Fruit fly (Drosophila melanogaster) whole organism, embryonic: Measurements from ENCODE around the gene CG12398.

Experiments used
- ATbp ChIP-seq: fragments of 200-800 bp; sonication (Bioruptor generic); optimal IDR thresholded peaks from 2 replicates; lab custom pipeline; 2017; ENCODE audit warnings: missing biosample characterization, mild to moderate bottlenecking, missing genetic modification characterization, missing genetic modification reagents
- Ada2b ChIP-seq: fragments of 200-800 bp; sonication (Bioruptor generic); IDR thresholded peaks from 2 replicates; pipeline ENCODE4 v1.3.6; 2022; ENCODE audit warnings: missing biosample characterization, missing genetic modification characterization
- CG10274 ChIP-seq: fragments of 200-800 bp; sonication (Bioruptor generic); optimal IDR thresholded peaks from 3 replicates; lab custom pipeline; 2017; ENCODE audit warnings: missing biosample characterization, mild to moderate bottlenecking, missing genetic modification characterization
- CG12744 ChIP-seq: fragments of 200-800 bp; sonication (Bioruptor generic); optimal IDR thresholded peaks from 2 replicates; lab custom pipeline; 2016; ENCODE audit warnings: missing biosample characterization, missing genetic modification characterization
- CG14710 ChIP-seq: fragments of 200-800 bp; sonication (Bioruptor generic); optimal IDR thresholded peaks from 3 replicates; lab custom pipeline; 2019; ENCODE audit warnings: missing biosample characterization, mild to moderate bottlenecking, missing genetic modification characterization, moderate library complexity
- CG15269 ChIP-seq: fragments of 200-800 bp; sonication (Bioruptor generic); optimal IDR thresholded peaks from 2 replicates; lab custom pipeline; 2018; ENCODE audit warnings: missing biosample characterization, mild to moderate bottlenecking, missing genetic modification characterization, moderate library complexity
- CG15479 ChIP-seq: fragments of 200-800 bp; sonication (Bioruptor generic); optimal IDR thresholded peaks from 3 replicates; lab custom pipeline; 2019; ENCODE audit warnings: missing biosample characterization, mild to moderate bottlenecking, missing genetic modification characterization, moderate library complexity
- CG2116 ChIP-seq: fragments of 200-800 bp; sonication (Bioruptor generic); optimal IDR thresholded peaks from 3 replicates; lab custom pipeline; 2018; ENCODE audit warnings: missing biosample characterization, mild to moderate bottlenecking, missing genetic modification characterization
- CG32532 ChIP-seq: fragments of 200-800 bp; sonication (Bioruptor generic); IDR thresholded peaks from 2 replicates; pipeline ENCODE4 v1.3.6; 2022; ENCODE audit warnings: missing biosample characterization, missing genetic modification characterization
- CG32772 ChIP-seq: fragments of 200-800 bp; sonication (Bioruptor generic); IDR thresholded peaks from 2 replicates; pipeline ENCODE4 v1.3.6; 2022; ENCODE audit warnings: missing biosample characterization, missing genetic modification characterization
- CG3995 ChIP-seq: fragments of 200-800 bp; sonication (Bioruptor generic); optimal IDR thresholded peaks from 3 replicates; lab custom pipeline; 2016; ENCODE audit warnings: missing biosample characterization, missing genetic modification characterization
- CG4854 ChIP-seq: fragments of 200-800 bp; sonication (Bioruptor generic); optimal IDR thresholded peaks from 2 replicates; lab custom pipeline; 2016; ENCODE audit warnings: missing biosample characterization, missing genetic modification characterization, inconsistent platforms
- Dfd ChIP-seq, 2 experiments: fragments of >200 bp; optimal IDR thresholded peaks; 2 replicates each; lab custom pipeline; 2017; ENCODE audit warnings: missing biosample characterization in 2 of 2, missing genetic modification characterization in 2 of 2
- Dp ChIP-seq: fragments of 200-800 bp; sonication (Bioruptor generic); optimal IDR thresholded peaks from 2 replicates; lab custom pipeline; 2018; ENCODE audit warnings: missing biosample characterization, mild to moderate bottlenecking, missing genetic modification characterization, moderate library complexity
- Ets97D ChIP-seq: fragments of 200-800 bp; sonication (Bioruptor generic); optimal IDR thresholded peaks from 3 replicates; lab custom pipeline; 2016; ENCODE audit warnings: missing biosample characterization, missing genetic modification characterization
- HLH4C ChIP-seq: fragments of 200-800 bp; sonication (Bioruptor generic); IDR thresholded peaks from 3 replicates; pipeline ENCODE4 v1.3.6; 2022; ENCODE audit warnings: missing biosample characterization, missing genetic modification characterization; ENCODE audit not compliant: partially characterized antibody
- HmgD ChIP-seq: fragments of 200-800 bp; sonication (Bioruptor generic); optimal IDR thresholded peaks from 3 replicates; lab custom pipeline; 2016; ENCODE audit warnings: missing biosample characterization, missing genetic modification characterization
- Lim3 ChIP-seq: fragments of 200-800 bp; sonication (Bioruptor generic); IDR thresholded peaks from 2 replicates; pipeline ENCODE4 v1.3.6; 2022; ENCODE audit warnings: missing biosample characterization, missing genetic modification characterization
- NK7.1 ChIP-seq: fragments of 200-800 bp; sonication (Bioruptor generic); optimal IDR thresholded peaks from 3 replicates; lab custom pipeline; 2016; ENCODE audit warnings: missing biosample characterization, missing genetic modification characterization
- Nf-YB ChIP-seq: fragments of 200-800 bp; sonication (Bioruptor generic); optimal IDR thresholded peaks from 3 replicates; lab custom pipeline; 2019; ENCODE audit warnings: missing biosample characterization, mild to moderate bottlenecking, missing genetic modification characterization, moderate library complexity
- Ravus ChIP-seq: fragments of 200-800 bp; sonication (Bioruptor generic); IDR thresholded peaks from 2 replicates; pipeline ENCODE4 v1.3.6; 2022; ENCODE audit warnings: missing biosample characterization, missing genetic modification characterization
- Sox102F ChIP-seq: fragments of 200-800 bp; sonication (Bioruptor generic); optimal IDR thresholded peaks from 2 replicates; lab custom pipeline; 2018; ENCODE audit warnings: missing biosample characterization, mild to moderate bottlenecking, missing genetic modification characterization, moderate library complexity
- Sry-β ChIP-seq: fragments of 200-800 bp; sonication (Bioruptor generic); optimal IDR thresholded peaks from 2 replicates; lab custom pipeline; 2018; ENCODE audit warnings: missing biosample characterization, mild to moderate bottlenecking, missing genetic modification characterization, moderate library complexity
- Stat92E ChIP-seq, 3 experiments: fragments of >200 bp in 2 of 3; fragments of 200-800 bp in 1 of 3; sonication (Bioruptor generic) in 1 of 3; optimal IDR thresholded peaks; 2 replicates each; lab custom pipeline; 2017 to 2019; ENCODE audit warnings: missing biosample characterization in 3 of 3, missing genetic modification characterization in 3 of 3, mild to moderate bottlenecking in 1 of 3, moderate library complexity in 1 of 3
- Xrp1 ChIP-seq: fragments of 200-800 bp; sonication (Bioruptor generic); IDR thresholded peaks from 2 replicates; pipeline ENCODE4 v1.3.6; 2022; ENCODE audit warnings: missing biosample characterization, missing genetic modification characterization
- YL-1 ChIP-seq: fragments of 200-800 bp; sonication (Bioruptor generic); optimal IDR thresholded peaks from 3 replicates; lab custom pipeline; 2017; ENCODE audit warnings: missing biosample characterization, mild to moderate bottlenecking, missing genetic modification characterization
- ato ChIP-seq: fragments of 200-800 bp; sonication (Bioruptor generic); IDR thresholded peaks from 2 replicates; pipeline ENCODE4 v1.3.6; 2022; ENCODE audit warnings: missing biosample characterization, missing genetic modification characterization; ENCODE audit not compliant: partially characterized antibody
- az2 ChIP-seq: fragments of 200-800 bp; sonication (Bioruptor generic); optimal IDR thresholded peaks from 3 replicates; lab custom pipeline; 2016; ENCODE audit warnings: missing biosample characterization, missing genetic modification characterization
- bigmax ChIP-seq: fragments of 200-800 bp; sonication (Bioruptor generic); optimal IDR thresholded peaks from 2 replicates; lab custom pipeline; 2018; ENCODE audit warnings: missing biosample characterization, mild to moderate bottlenecking, missing genetic modification characterization
- chm ChIP-seq: fragments of 200-800 bp; sonication (Bioruptor generic); IDR thresholded peaks from 2 replicates; pipeline ENCODE4 v1.3.6; 2022; ENCODE audit warnings: missing biosample characterization, missing genetic modification characterization
- crc ChIP-seq: fragments of 200-800 bp; sonication (Bioruptor generic); optimal IDR thresholded peaks from 2 replicates; lab custom pipeline; 2016; ENCODE audit warnings: missing biosample characterization, missing genetic modification characterization
- crp ChIP-seq, 2 experiments: fragments of 200-800 bp; sonication (Bioruptor generic); optimal IDR thresholded peaks; 2 replicates in 1 of 2; 3 replicates in 1 of 2; lab custom pipeline; 2017; ENCODE audit warnings: missing biosample characterization in 2 of 2, missing genetic modification characterization in 2 of 2, mild to moderate bottlenecking in 1 of 2, moderate library complexity in 1 of 2
- da ChIP-seq: fragments of 200-800 bp; sonication (Bioruptor generic); optimal IDR thresholded peaks from 2 replicates; lab custom pipeline; 2016; ENCODE audit warnings: missing biosample characterization, missing genetic modification characterization
- dysf ChIP-seq: fragments of 200-800 bp; sonication (Bioruptor generic); IDR thresholded peaks from 3 replicates; pipeline ENCODE4 v1.3.6; 2022; ENCODE audit warnings: missing biosample characterization, missing genetic modification characterization
- gro ChIP-seq: fragments of 200-800 bp; sonication (Bioruptor generic); optimal IDR thresholded peaks from 2 replicates; lab custom pipeline; 2016; ENCODE audit warnings: missing biosample characterization, missing genetic modification characterization
- gsb-n ChIP-seq: fragments of 200-800 bp; sonication (Bioruptor generic); optimal IDR thresholded peaks from 3 replicates; lab custom pipeline; 2018; ENCODE audit warnings: missing biosample characterization, mild to moderate bottlenecking, missing genetic modification characterization
- h ChIP-seq: fragments of >200 bp; optimal IDR thresholded peaks from 2 replicates; lab custom pipeline; 2017
- jigr1 ChIP-seq: fragments of 200-800 bp; sonication (Bioruptor generic); IDR thresholded peaks from 3 replicates; pipeline ENCODE4 v1.3.6; 2022; ENCODE audit warnings: missing biosample characterization, missing genetic modification characterization
- klu ChIP-seq: fragments of 200-800 bp; sonication (Bioruptor generic); IDR thresholded peaks from 2 replicates; pipeline ENCODE4 v1.3.6; 2022; ENCODE audit warnings: missing biosample characterization, missing genetic modification characterization
- knrl ChIP-seq: fragments of 200-800 bp; sonication (Bioruptor generic); IDR thresholded peaks from 3 replicates; pipeline ENCODE4 v1.3.6; 2022; ENCODE audit warnings: missing biosample characterization, missing genetic modification characterization; ENCODE audit not compliant: partially characterized antibody
- lola ChIP-seq, 3 experiments: fragments of >200 bp in 2 of 3; fragments of 200-800 bp in 1 of 3; sonication (Bioruptor generic) in 1 of 3; optimal IDR thresholded peaks; 2 replicates each; lab custom pipeline; 2017 to 2019; ENCODE audit warnings: missing biosample characterization in 3 of 3, missing genetic modification characterization in 3 of 3, mild to moderate bottlenecking in 1 of 3, moderate library complexity in 1 of 3
- nau ChIP-seq: fragments of 200-800 bp; sonication (Bioruptor generic); optimal IDR thresholded peaks from 3 replicates; lab custom pipeline; 2017; ENCODE audit warnings: missing biosample characterization, mild to moderate bottlenecking, missing genetic modification characterization, missing genetic modification reagents
- odd ChIP-seq: fragments of 200-800 bp; sonication (Bioruptor generic); optimal IDR thresholded peaks from 2 replicates; lab custom pipeline; 2017; ENCODE audit warnings: missing biosample characterization, mild to moderate bottlenecking, missing genetic modification characterization
- p53 ChIP-seq: fragments of 200-800 bp; sonication (Bioruptor generic); optimal IDR thresholded peaks from 2 replicates; lab custom pipeline; 2016; ENCODE audit warnings: missing biosample characterization, missing genetic modification characterization
- prd ChIP-seq, 3 experiments: fragments of >200 bp in 2 of 3; fragments of 200-800 bp in 1 of 3; sonication (Bioruptor generic) in 1 of 3; optimal IDR thresholded peaks in 2 of 3; IDR thresholded peaks in 1 of 3; 2 replicates in 2 of 3; 3 replicates in 1 of 3; pipeline versions ENCODE4 v1.3.6 to Lab custom; 2017 to 2022; ENCODE audit warnings: missing biosample characterization in 1 of 3, missing genetic modification characterization in 1 of 3
- repo ChIP-seq: fragments of 200-800 bp; sonication (Bioruptor generic); optimal IDR thresholded peaks from 2 replicates; lab custom pipeline; 2016; ENCODE audit warnings: missing biosample characterization, missing genetic modification characterization
- schlank ChIP-seq: fragments of 200-800 bp; sonication (Bioruptor generic); optimal IDR thresholded peaks from 2 replicates; lab custom pipeline; 2018; ENCODE audit warnings: missing biosample characterization, mild to moderate bottlenecking, missing genetic modification characterization
- seq ChIP-seq: fragments of 200-800 bp; sonication (Bioruptor generic); IDR thresholded peaks from 2 replicates; pipeline ENCODE4 v1.3.6; 2022; ENCODE audit warnings: missing biosample characterization, missing genetic modification characterization
- tio ChIP-seq: fragments of 200-800 bp; sonication (Bioruptor generic); optimal IDR thresholded peaks from 2 replicates; lab custom pipeline; 2017; ENCODE audit warnings: missing biosample characterization, missing genetic modification characterization, inconsistent platforms

CG12398 gene

DNA sequence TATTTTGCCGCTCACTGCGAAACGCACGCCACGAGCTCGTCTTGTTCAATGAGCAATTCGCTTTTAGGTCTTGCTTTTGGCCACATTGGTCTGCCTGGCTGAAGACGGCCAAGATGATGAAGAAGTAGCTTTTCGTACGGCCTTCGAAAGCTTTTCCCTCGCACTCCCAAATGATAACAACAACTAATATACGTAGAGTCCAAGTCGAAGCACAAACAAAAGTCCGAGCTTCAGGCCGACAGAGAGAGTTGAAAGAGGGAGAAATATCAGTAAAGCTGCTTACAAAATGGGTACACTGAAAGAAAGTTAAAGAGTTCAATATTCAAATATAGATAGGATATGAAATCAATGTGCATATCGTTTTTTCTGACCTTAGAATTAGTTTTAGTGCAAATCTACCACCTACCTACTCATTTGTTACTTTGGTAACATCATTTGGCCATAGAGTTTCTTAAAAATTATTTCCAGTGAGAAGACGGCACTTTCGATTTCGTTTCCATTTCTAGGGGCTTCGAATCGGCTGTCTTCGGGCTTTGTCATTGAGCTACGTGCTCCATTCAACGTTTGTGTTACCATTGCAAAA, 31.0 kb downstream of the CG12398 start, which contains the start of the genes CG45064 and CG45065 (continued):
- peak; percentile 67 for TF ChIP-seq Nf-YB (GFP tag; lab: Kevin White, UChicago)
- no peak for TF ChIP-seq bigmax (GFP tag; lab: Kevin White, UChicago)
- peak; percentile 65 for TF ChIP-seq CG4854 (GFP tag; lab: Kevin White, UChicago)
- TF ChIP-seq Xrp1 (GFP tag; lab: Robert Waterston, UW), result peak; percentile 87
- no peak for TF ChIP-seq HmgD (GFP tag; lab: Kevin White, UChicago)
- peak; percentile 79 for TF ChIP-seq CG15269 (tag; lab: Kevin White, UChicago)
- no peak for TF ChIP-seq h
- peak; percentile 83 for TF ChIP-seq CG32772
- peak; percentile 95 for TF ChIP-seq Sox102F (GFP tag; lab: Kevin White, UChicago)
- TF ChIP-seq CG15479, result no peak
- TF ChIP-seq prd (optimal IDR thresholded peaks at IDR 0.05; lab: Kevin White, UChicago), result no peak
- TF ChIP-seq prd (GFP tag; IDR thresholded peaks at IDR 0.05; lab: Robert Waterston, UW), result peak; percentile 84
- peak; percentile 93 for TF ChIP-seq ATbp (GFP tag; lab: Kevin White, UChicago)
- TF ChIP-seq az2 (GFP tag; lab: Kevin White, UChicago), result peak; percentile 81
- TF ChIP-seq Ets97D (GFP tag; lab: Kevin White, UChicago), result peak; percentile 51
- peak; percentile 80 for TF ChIP-seq odd (GFP tag; lab: Kevin White, UChicago)
- TF ChIP-seq schlank, result no peak
- TF ChIP-seq Dp (GFP tag; lab: Kevin White, UChicago), result no peak
- TF ChIP-seq Lim3 (GFP tag; lab: Robert Waterston, UW), result peak; percentile 68
- TF ChIP-seq CG10274 (GFP tag; lab: Kevin White, UChicago), result peak; percentile 50
- no peak; the same call in 1 of the 2 replicates for TF ChIP-seq klu (GFP tag; lab: Robert Waterston, UW)
- TF ChIP-seq CG14710 (tag; lab: Kevin White, UChicago), result peak; percentile 78
- peak in 1 of 3 experiments; percentile 4 for TF ChIP-seq Stat92E (GFP tag; optimal IDR thresholded peaks at IDR 0.05; lab: Kevin White, UChicago)
- no peak; the same call in 1 of the 2 replicates for TF ChIP-seq Ravus (GFP tag; lab: Robert Waterston, UW)
- TF ChIP-seq ato (GFP tag; lab: Robert Waterston, UW), result no peak
- no peak for TF ChIP-seq HLH4C (GFP tag; lab: Robert Waterston, UW)
- TF ChIP-seq gro (GFP tag; lab: Kevin White, UChicago), result peak; percentile 35
- TF ChIP-seq lola (GFP tag; optimal IDR thresholded peaks at IDR 0.05; lab: Kevin White, UChicago), result peak in 1 of 3 experiments; percentile 79
- peak; percentile 80 for TF ChIP-seq seq (GFP tag; lab: Robert Waterston, UW)
- TF ChIP-seq Ada2b (GFP tag; lab: Robert Waterston, UW), result peak; percentile 69; the same call in 1 of the 2 replicates
- TF ChIP-seq nau (GFP tag; lab: Kevin White, UChicago), result peak; percentile 75
- TF ChIP-seq crc (GFP tag; lab: Kevin White, UChicago), result peak; percentile 72
- TF ChIP-seq YL-1 (GFP tag; lab: Kevin White, UChicago), result peak; percentile 9
- TF ChIP-seq Sry-β, result peak; percentile 32
- peak; percentile 54 for TF ChIP-seq CG12744 (GFP tag; lab: Kevin White, UChicago)
- peak; percentile 61 for TF ChIP-seq tio (GFP tag; lab: Kevin White, UChicago)
- TF ChIP-seq repo (GFP tag; lab: Kevin White, UChicago), result peak; percentile 62
- TF ChIP-seq CG3995 (GFP tag; lab: Kevin White, UChicago), result peak; percentile 27
- TF ChIP-seq crp (GFP tag; optimal IDR thresholded peaks at IDR 0.05; lab: Kevin White, UChicago), result peak in 1 of 2 experiments; percentile 31
- peak; percentile 74; the same call in 2 of the 3 replicates for TF ChIP-seq jigr1 (GFP tag; lab: Robert Waterston, UW)
- TF ChIP-seq knrl (GFP tag; lab: Robert Waterston, UW), result no peak
- TF ChIP-seq CG2116, result peak; percentile 12
- no peak for TF ChIP-seq chm (GFP tag; lab: Robert Waterston, UW)
- peak; percentile 69 for TF ChIP-seq NK7.1 (GFP tag; lab: Kevin White, UChicago)
- TF ChIP-seq Dfd (GFP tag; optimal IDR thresholded peaks at IDR 0.05; lab: Kevin White, UChicago), result no peak
- peak; percentile 83 for TF ChIP-seq gsb-n (tag; lab: Kevin White, UChicago)
- TF ChIP-seq CG32532, result peak; percentile 56
- peak; percentile 59 for TF ChIP-seq p53 (GFP tag; lab: Kevin White, UChicago)
- TF ChIP-seq dysf (GFP tag; lab: Robert Waterston, UW), result peak; percentile 84
- TF ChIP-seq da, result peak; percentile 55
